Worm (Caenorhabditis elegans) whole organism, early embryonic: ENCODE data around the gene F36H5.14.

Experiments
- B0310.2 ChIP-seq: sonication (generic microtip); optimal IDR thresholded peaks from 2 replicates; lab custom pipeline; 2016; ENCODE audit warnings: mild to moderate bottlenecking, missing genetic modification characterization, missing compliant biosample characterization
- ama-1 ChIP-seq: fragments of 150-350 bp; optimal IDR thresholded peaks from 2 replicates; lab custom pipeline; 2014
- ceh-13 ChIP-seq: fragments of 200-800 bp; sonication (Bioruptor generic); optimal IDR thresholded peaks from 2 replicates; lab custom pipeline; 2018; ENCODE audit warnings: mild to moderate bottlenecking, missing genetic modification characterization, missing compliant biosample characterization
- ceh-36 ChIP-seq: sonication (generic microtip); optimal IDR thresholded peaks from 2 replicates; lab custom pipeline; 2016; ENCODE audit warnings: missing genetic modification characterization, inconsistent platforms, missing compliant biosample characterization
- ets-7 ChIP-seq: sonication (generic microtip); optimal IDR thresholded peaks from 2 replicates; lab custom pipeline; 2016; ENCODE audit warnings: missing genotype, missing genetic modification characterization, missing compliant biosample characterization
- flt-1 ChIP-seq: fragments of 200-800 bp; sonication (Bioruptor generic); IDR thresholded peaks from 2 replicates; pipeline ENCODE4 v1.3.6; 2022; ENCODE audit warnings: missing genetic modification characterization, missing compliant biosample characterization
- hmbx-1 ChIP-seq: sonication (generic microtip); optimal IDR thresholded peaks from 2 replicates; lab custom pipeline; 2016; ENCODE audit warnings: mild to moderate bottlenecking, missing genetic modification characterization, missing compliant biosample characterization
- hmg-4 ChIP-seq: fragments of 200-800 bp; sonication (Bioruptor generic); optimal IDR thresholded peaks from 2 replicates; lab custom pipeline; 2018; ENCODE audit warnings: mild to moderate bottlenecking, missing genetic modification characterization, missing compliant biosample characterization
- hnd-1 ChIP-seq: sonication (generic microtip); optimal IDR thresholded peaks from 2 replicates; lab custom pipeline; 2016; ENCODE audit warnings: missing genetic modification characterization, missing compliant biosample characterization
- pes-1 ChIP-seq: fragments of 200-800 bp; sonication (Bioruptor generic); IDR thresholded peaks from 2 replicates; pipeline ENCODE4 v1.3.6; 2022; ENCODE audit warnings: missing genetic modification reagents, missing genetic modification characterization, missing compliant biosample characterization
- scrt-1 ChIP-seq: fragments of 200-800 bp; sonication (Bioruptor generic); IDR thresholded peaks from 2 replicates; pipeline ENCODE4 v1.3.6; 2022; ENCODE audit warnings: missing genetic modification characterization, missing compliant biosample characterization
- tbx-11 ChIP-seq: fragments of 200-800 bp; sonication (Bioruptor generic); IDR thresholded peaks from 2 replicates; pipeline ENCODE4 v1.3.6; 2022; ENCODE audit warnings: missing genetic modification characterization, missing compliant biosample characterization
- tbx-37 ChIP-seq: fragments of 200-800 bp; sonication (Bioruptor generic); conservative IDR thresholded peaks from 2 replicates; pipeline ENCODE4 v1.3.6; 2022; ENCODE audit warnings: missing genetic modification reagents, missing genetic modification characterization, missing compliant biosample characterization

DNA sequence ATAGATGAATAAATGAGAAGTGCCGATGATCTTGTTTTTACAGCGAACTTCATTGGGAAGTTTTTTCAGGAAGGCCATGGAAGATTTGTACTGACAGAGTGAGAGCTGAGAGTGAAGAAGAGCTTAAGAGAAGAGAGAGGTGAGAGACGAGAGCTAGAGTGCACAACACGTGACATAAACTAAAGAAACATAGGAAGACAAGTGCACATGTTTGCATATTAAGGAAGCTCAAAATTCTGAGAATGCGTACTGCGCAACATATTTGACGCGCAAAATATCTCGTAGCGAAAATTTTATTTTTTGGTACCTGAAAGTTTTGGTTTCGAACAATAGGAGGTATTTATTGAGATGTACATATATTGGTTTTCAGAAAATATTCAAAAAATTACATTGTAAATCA, 32.9 kb downstream of the F36H5.14 start, which contains the start of gene C08F1.8:
- TF ChIP-seq hmbx-1 (tag; lab: Kevin White, UChicago) (no peak), ets-7 (tag; lab: Kevin White, UChicago) (no peak), scrt-1 (GFP tag; lab: Robert Waterston, UW) (no peak), flt-1 (GFP tag; lab: Robert Waterston, UW) (no peak), ama-1 (lab: Kevin White, UChicago) (no peak), tbx-11 (GFP tag; lab: Robert Waterston, UW) (no peak), B0310.2 (no peak), ceh-36 (no peak), hnd-1 (tag; lab: Kevin White, UChicago) (no peak), pes-1 (GFP tag; lab: Robert Waterston, UW) (no peak), tbx-37 (GFP tag; lab: Robert Waterston, UW) (no peak), ceh-13 (no peak), hmg-4 (GFP tag; lab: Kevin White, UChicago) (no peak)
